Fruit fly (Drosophila melanogaster) whole organism, pupa: Measurements from ENCODE around the gene Pka-C1.

Experiments used
- CG10348 ChIP-seq: fragments of 200-800 bp; sonication (Bioruptor generic); IDR thresholded peaks from 2 replicates; pipeline ENCODE4 v1.3.6; 2022; ENCODE audit warnings: missing biosample characterization, missing genetic modification characterization
- CG12605 ChIP-seq: fragments of 200-800 bp; sonication (Bioruptor generic); IDR thresholded peaks from 2 replicates; pipeline ENCODE4 v1.3.6; 2022; ENCODE audit warnings: missing biosample characterization, missing genetic modification characterization
- CG13204 ChIP-seq: fragments of 200-800 bp; sonication (Bioruptor generic); optimal IDR thresholded peaks from 2 replicates; lab custom pipeline; 2018; ENCODE audit warnings: missing biosample characterization, mild to moderate bottlenecking, missing genetic modification characterization, moderate library complexity
- CG14655 ChIP-seq: fragments of 200-800 bp; sonication (Bioruptor generic); optimal IDR thresholded peaks from 3 replicates; lab custom pipeline; 2017; ENCODE audit warnings: mild to moderate bottlenecking, missing biosample characterization, missing genetic modification reagents, missing genetic modification characterization
- CG15710 ChIP-seq: fragments of 200-800 bp; sonication (Bioruptor generic); optimal IDR thresholded peaks from 2 replicates; lab custom pipeline; 2018; ENCODE audit warnings: missing biosample characterization, mild to moderate bottlenecking, missing genetic modification characterization, moderate library complexity
- CG17806 ChIP-seq: fragments of 200-800 bp; sonication (Bioruptor generic); optimal IDR thresholded peaks from 2 replicates; lab custom pipeline; 2018; ENCODE audit warnings: missing biosample characterization, mild to moderate bottlenecking, missing genetic modification characterization, moderate library complexity
- CG32121 ChIP-seq: fragments of 200-800 bp; sonication (Bioruptor generic); IDR thresholded peaks from 2 replicates; pipeline ENCODE4 v1.3.6; 2022; ENCODE audit warnings: missing biosample characterization, missing genetic modification characterization
- CG34367 ChIP-seq: fragments of 200-800 bp; sonication (Bioruptor generic); optimal IDR thresholded peaks from 2 replicates; lab custom pipeline; 2018; ENCODE audit warnings: missing biosample characterization, mild to moderate bottlenecking, missing genetic modification characterization
- CG4496 ChIP-seq: fragments of 200-800 bp; sonication (Bioruptor generic); IDR thresholded peaks from 3 replicates; pipeline ENCODE4 v1.3.6; 2022; ENCODE audit warnings: missing biosample characterization, missing genetic modification characterization
- CG8159 ChIP-seq: fragments of 200-800 bp; sonication (Bioruptor generic); optimal IDR thresholded peaks from 3 replicates; lab custom pipeline; 2018; ENCODE audit warnings: missing biosample characterization, mild to moderate bottlenecking, missing genetic modification characterization, moderate library complexity
- CG8301 ChIP-seq: fragments of 200-800 bp; sonication (Bioruptor generic); optimal IDR thresholded peaks from 2 replicates; lab custom pipeline; 2018; ENCODE audit warnings: missing biosample characterization, mild to moderate bottlenecking, missing genetic modification characterization
- CG9948 ChIP-seq: fragments of 200-800 bp; sonication (Bioruptor generic); optimal IDR thresholded peaks from 2 replicates; lab custom pipeline; 2018; ENCODE audit warnings: missing biosample characterization, mild to moderate bottlenecking, missing genetic modification characterization, moderate library complexity
- D1 ChIP-seq: fragments of 200-800 bp; sonication (Bioruptor generic); optimal IDR thresholded peaks from 2 replicates; lab custom pipeline; 2018; ENCODE audit warnings: missing biosample characterization, mild to moderate bottlenecking, missing genetic modification characterization, moderate library complexity
- EcR ChIP-seq: fragments of 200-800 bp; sonication (Bioruptor generic); optimal IDR thresholded peaks from 3 replicates; lab custom pipeline; 2019; ENCODE audit warnings: missing biosample characterization, missing genetic modification characterization, mild to moderate bottlenecking, moderate library complexity, missing genetic modification reagents
- Ets98B ChIP-seq: fragments of 200-800 bp; sonication (Bioruptor generic); IDR thresholded peaks from 2 replicates; pipeline ENCODE4 v1.3.6; 2022; ENCODE audit warnings: missing biosample characterization, missing genetic modification characterization
- Pif1A ChIP-seq: fragments of 200-800 bp; sonication (Bioruptor generic); optimal IDR thresholded peaks from 3 replicates; lab custom pipeline; 2016; ENCODE audit warnings: missing biosample characterization, missing genetic modification characterization
- Pif1B ChIP-seq: fragments of 200-800 bp; sonication (Bioruptor generic); optimal IDR thresholded peaks from 3 replicates; lab custom pipeline; 2016; ENCODE audit warnings: missing biosample characterization, missing genetic modification characterization
- Snoo ChIP-seq: fragments of 200-800 bp; sonication (Bioruptor generic); optimal IDR thresholded peaks from 3 replicates; lab custom pipeline; 2017; ENCODE audit warnings: missing biosample characterization, mild to moderate bottlenecking, missing genetic modification characterization, inconsistent platforms
- fd96Ca ChIP-seq: fragments of 200-800 bp; sonication (Bioruptor generic); IDR thresholded peaks from 3 replicates; pipeline ENCODE4 v1.3.6; 2022; ENCODE audit warnings: missing biosample characterization, missing genetic modification characterization
- gl ChIP-seq: fragments of 200-800 bp; sonication (Bioruptor generic); optimal IDR thresholded peaks from 2 replicates; lab custom pipeline; 2018; ENCODE audit warnings: missing biosample characterization, mild to moderate bottlenecking, missing genetic modification characterization
- rn ChIP-seq: fragments of 200-800 bp; sonication (Bioruptor generic); IDR thresholded peaks from 2 replicates; pipeline ENCODE4 v1.3.6; 2022; ENCODE audit warnings: missing biosample characterization, missing genetic modification characterization

The Pka-C1 gene

dm6 chr2L:9633811-9634436 is 65.2 kb downstream of the Pka-C1 start, which contains the start of gene Apoltp:
Apoltp (plus strand) TSS chr2L:9634179.
- TF ChIP-seq CG13204 (GFP tag; lab: Kevin White, UChicago) (peak; percentile 27), Ets98B (GFP tag; lab: Robert Waterston, UW) (peak; percentile 77), fd96Ca (GFP tag; lab: Robert Waterston, UW) (peak; percentile 73), CG17806 (tag; lab: Kevin White, UChicago) (peak; percentile 81), CG8301 (peak; percentile 69), Pif1B (GFP tag; lab: Kevin White, UChicago) (peak; percentile 73), Pif1A (GFP tag; lab: Kevin White, UChicago) (peak; percentile 77), CG9948 (peak; percentile 60), CG12605 (GFP tag; lab: Robert Waterston, UW) (peak; percentile 82), CG10348 (GFP tag; lab: Robert Waterston, UW) (0 out of 2 replicates have a peak, but pooled peaks have one; percentile 11), Snoo (tag; lab: Kevin White, UChicago) (peak; percentile 77), gl (tag; lab: Kevin White, UChicago) (no peak), CG4496 (GFP tag; lab: Robert Waterston, UW) (peak; percentile 73), CG8159 (tag; lab: Kevin White, UChicago) (peak; percentile 85), CG34367 (peak; percentile 27), CG32121 (GFP tag; lab: Robert Waterston, UW) (peak; percentile 83), CG14655 (GFP tag; lab: Kevin White, UChicago) (peak; percentile 78), D1 (tag; lab: Kevin White, UChicago) (peak; percentile 59), rn (GFP tag; lab: Robert Waterston, UW) (peak; percentile 49; the same call in 1 of the 2 replicates), EcR (peak; percentile 50), CG15710 (tag; lab: Kevin White, UChicago) (peak; percentile 58)

- TF ChIP-seq Ets98B (GFP tag; lab: Robert Waterston, UW) = peak; percentile 33; the same call in 1 of the 2 replicates
- TF ChIP-seq CG8159 (tag; lab: Kevin White, UChicago) = no peak
Measured at dm6 chr2L:9633098-9633497, 66.0 kb downstream of the Pka-C1 start.
